Worm (Caenorhabditis elegans) whole organism, late embryonic: ENCODE results near the gene sre-5.

ENCODE experiments used
- C38D4.7 ChIP-seq: fragments of 200-800 bp; sonication (Bioruptor generic); optimal IDR thresholded peaks from 2 replicates; lab custom pipeline; 2018; ENCODE audit warnings: mild to moderate bottlenecking, missing genetic modification characterization, moderate library complexity, missing compliant biosample characterization
- elt-2 ChIP-seq: sonication (generic microtip); optimal IDR thresholded peaks from 2 replicates; lab custom pipeline; 2016; ENCODE audit warnings: missing genetic modification reagents, missing genetic modification characterization, missing compliant biosample characterization
- fkh-10 ChIP-seq: fragments of 150-350 bp; optimal IDR thresholded peaks from 2 replicates; lab custom pipeline; 2014; ENCODE audit warnings: missing biosample characterization, missing genetic modification reagents, missing genetic modification characterization
- lin-11 ChIP-seq: fragments of 200-800 bp; sonication (Bioruptor generic); optimal IDR thresholded peaks from 2 replicates; lab custom pipeline; 2018; ENCODE audit warnings: mild to moderate bottlenecking, missing genetic modification characterization, missing compliant biosample characterization
- nhr-232 ChIP-seq: sonication (generic microtip); optimal IDR thresholded peaks from 2 replicates; lab custom pipeline; 2016; ENCODE audit warnings: missing genetic modification characterization, missing compliant biosample characterization
- pha-4 ChIP-seq: fragments of 150-350 bp; optimal IDR thresholded peaks from 2 replicates; lab custom pipeline; 2018; ENCODE audit warnings: missing biosample characterization, missing genetic modification reagents, missing genetic modification characterization
- pros-1 ChIP-seq: fragments of 150-350 bp; optimal IDR thresholded peaks from 2 replicates; lab custom pipeline; 2014; ENCODE audit warnings: missing biosample characterization, missing genetic modification reagents, missing genetic modification characterization

DNA sequence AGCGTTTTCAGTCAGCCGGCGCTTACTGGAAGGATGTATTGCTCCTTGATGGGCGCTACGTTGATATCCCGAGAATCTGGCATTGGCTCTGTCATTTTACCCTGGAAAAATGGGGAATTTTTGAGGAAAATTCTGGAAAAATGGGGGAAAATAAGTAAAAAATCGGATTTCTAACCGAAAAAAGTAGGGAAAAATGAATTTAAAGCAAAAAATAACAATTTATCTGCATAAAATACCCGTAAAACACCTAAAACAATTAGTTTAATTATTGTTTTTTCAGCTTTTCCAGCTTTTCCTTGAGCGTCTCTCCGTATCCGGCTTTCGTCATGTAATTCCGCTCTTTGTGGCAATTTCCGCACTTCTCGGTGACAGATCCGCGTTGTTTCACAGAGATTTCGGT, 33.5 kb downstream of the sre-5 start, which contains the start of gene Y37E11B.5:
- no peak for TF ChIP-seq pha-4 (tag; lab: Kevin White, UChicago)
- no peak for TF ChIP-seq elt-2 (tag; lab: Kevin White, UChicago)
- TF ChIP-seq fkh-10 (GFP tag; lab: Kevin White, UChicago) = no peak
- TF ChIP-seq C38D4.7 (GFP tag; lab: Kevin White, UChicago) = no peak
- no peak for TF ChIP-seq nhr-232
- TF ChIP-seq lin-11 = no peak
- no peak for TF ChIP-seq pros-1 (tag; lab: Kevin White, UChicago)
